Fruit fly (Drosophila melanogaster) whole organism, adult: Measurements from ENCODE around the gene Ir85a.

Experiments used
- CG12768 ChIP-seq: fragments of 200-800 bp; sonication (Bioruptor generic); optimal IDR thresholded peaks from 2 replicates; lab custom pipeline; 2017; ENCODE audit warnings: missing biosample characterization, missing genetic modification characterization, mild to moderate bottlenecking, moderate library complexity, missing genetic modification reagents
- CG1620 ChIP-seq: fragments of 200-800 bp; sonication (Bioruptor generic); optimal IDR thresholded peaks from 2 replicates; lab custom pipeline; 2016; ENCODE audit warnings: missing biosample characterization, missing genetic modification characterization
- CG33017 ChIP-seq: fragments of 200-800 bp; sonication (Bioruptor generic); optimal IDR thresholded peaks from 2 replicates; lab custom pipeline; 2018; ENCODE audit warnings: missing biosample characterization, mild to moderate bottlenecking, missing genetic modification characterization, moderate library complexity
- CG5204 ChIP-seq: fragments of 200-800 bp; sonication (Bioruptor generic); optimal IDR thresholded peaks from 2 replicates; lab custom pipeline; 2016; ENCODE audit warnings: missing biosample characterization, missing genetic modification characterization
- CG7101 ChIP-seq: fragments of 200-800 bp; sonication (Bioruptor generic); optimal IDR thresholded peaks from 2 replicates; lab custom pipeline; 2018; ENCODE audit warnings: missing biosample characterization, mild to moderate bottlenecking, missing genetic modification characterization, moderate library complexity
- Crg-1 ChIP-seq: fragments of 200-800 bp; sonication (Bioruptor generic); optimal IDR thresholded peaks from 2 replicates; lab custom pipeline; 2016; ENCODE audit warnings: missing biosample characterization, missing genetic modification characterization
- Hr96 ChIP-seq: fragments of 200-800 bp; sonication (Bioruptor generic); optimal IDR thresholded peaks from 2 replicates; lab custom pipeline; 2016; ENCODE audit warnings: missing biosample characterization, missing genetic modification characterization
- cic ChIP-seq: fragments of 200-800 bp; sonication (Bioruptor generic); optimal IDR thresholded peaks from 2 replicates; lab custom pipeline; 2017; ENCODE audit warnings: missing biosample characterization, mild to moderate bottlenecking, missing genetic modification characterization, moderate library complexity
- cnc ChIP-seq, 2 experiments: fragments of >200 bp; optimal IDR thresholded peaks; 2 replicates each; lab custom pipeline; 2017
- ovo ChIP-seq: fragments of 200-800 bp; sonication (Bioruptor generic); optimal IDR thresholded peaks from 2 replicates; lab custom pipeline; 2016; ENCODE audit warnings: missing biosample characterization, missing genetic modification characterization
- tj ChIP-seq: fragments of 200-800 bp; sonication (Bioruptor generic); optimal IDR thresholded peaks from 3 replicates; lab custom pipeline; 2017; ENCODE audit warnings: missing biosample characterization, mild to moderate bottlenecking, missing genetic modification characterization, moderate library complexity

DNA sequence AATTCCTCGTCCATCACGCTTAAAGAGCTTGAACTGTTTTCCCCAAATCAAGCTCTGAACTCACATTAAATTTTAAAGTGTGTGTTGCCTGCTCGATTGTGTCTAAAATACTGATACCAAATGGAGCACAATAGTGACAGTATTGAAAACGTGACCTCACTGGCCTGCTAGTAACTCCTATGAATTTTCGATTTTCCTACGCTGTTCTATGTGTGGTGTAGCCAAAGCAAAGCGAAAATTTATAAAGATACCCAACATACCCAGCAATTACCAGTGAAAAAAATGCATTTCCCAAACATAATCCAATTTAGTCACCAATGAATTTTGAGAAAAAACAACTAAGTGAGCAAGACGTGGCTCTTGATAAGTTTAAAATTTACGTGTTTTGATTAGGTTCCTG, 14.7 kb upstream of the Ir85a start, which contains the start of gene CG33191:
- no peak for TF ChIP-seq Crg-1 (GFP tag; lab: Kevin White, UChicago)
- TF ChIP-seq Hr96 (GFP tag; lab: Kevin White, UChicago) = no peak
- no peak for TF ChIP-seq CG33017
- no peak for TF ChIP-seq CG5204
- no peak for TF ChIP-seq tj (GFP tag; lab: Kevin White, UChicago)
- TF ChIP-seq ovo (GFP tag; lab: Kevin White, UChicago) = no peak
- TF ChIP-seq CG12768 = no peak
- no peak for TF ChIP-seq cic (GFP tag; lab: Kevin White, UChicago)
- no peak for TF ChIP-seq cnc (optimal IDR thresholded peaks at IDR 0.05; lab: Kevin White, UChicago)
- TF ChIP-seq CG1620 (GFP tag; lab: Kevin White, UChicago) = no peak
- no peak for TF ChIP-seq CG7101 (tag; lab: Kevin White, UChicago)
